Fruit fly (Drosophila melanogaster) whole organism, embryonic: Measurements from ENCODE around the gene CG33096.

ENCODE experiments used
- Ada2b ChIP-seq: fragments of 200-800 bp; sonication (Bioruptor generic); IDR thresholded peaks from 2 replicates; pipeline ENCODE4 v1.3.6; 2022; ENCODE audit warnings: missing biosample characterization, missing genetic modification characterization
- Adf1 ChIP-seq: fragments of 200-800 bp; sonication (Bioruptor generic); IDR thresholded peaks from 2 replicates; pipeline ENCODE4 v1.3.6; 2022; ENCODE audit warnings: missing biosample characterization, missing genetic modification characterization
- Aef1 ChIP-seq: fragments of 200-800 bp; sonication (Bioruptor generic); IDR thresholded peaks from 3 replicates; pipeline ENCODE4 v1.3.6; 2022; ENCODE audit warnings: missing biosample characterization, missing genetic modification characterization
- CG11696 ChIP-seq: fragments of 200-800 bp; sonication (Bioruptor generic); IDR thresholded peaks from 2 replicates; pipeline ENCODE4 v1.3.6; 2022; ENCODE audit warnings: missing biosample characterization, missing genetic modification characterization
- CG1603 ChIP-seq: fragments of 200-800 bp; sonication (Bioruptor generic); optimal IDR thresholded peaks from 2 replicates; lab custom pipeline; 2019; ENCODE audit warnings: missing biosample characterization, mild to moderate bottlenecking, missing genetic modification characterization, moderate library complexity
- CG2120 ChIP-seq: fragments of 200-800 bp; sonication (Bioruptor generic); optimal IDR thresholded peaks from 3 replicates; lab custom pipeline; 2016; ENCODE audit warnings: missing biosample characterization, missing genetic modification characterization
- CG30020 ChIP-seq: fragments of 200-800 bp; optimal IDR thresholded peaks from 2 replicates; lab custom pipeline; 2019; ENCODE audit warnings: missing biosample characterization, mild to moderate bottlenecking, missing genetic modification characterization, moderate library complexity
- CG30403 ChIP-seq: fragments of 200-800 bp; sonication (Bioruptor generic); optimal IDR thresholded peaks from 3 replicates; lab custom pipeline; 2016; ENCODE audit warnings: missing biosample characterization, missing genetic modification characterization
- CG4424 ChIP-seq: fragments of 200-800 bp; sonication (Bioruptor generic); optimal IDR thresholded peaks from 3 replicates; lab custom pipeline; 2016; ENCODE audit warnings: missing biosample characterization, missing genetic modification characterization
- CG4820 ChIP-seq: fragments of 200-800 bp; sonication (Bioruptor generic); optimal IDR thresholded peaks from 3 replicates; lab custom pipeline; 2016; ENCODE audit warnings: missing biosample characterization, missing genetic modification characterization
- CG6683 ChIP-seq: fragments of 200-800 bp; sonication (Bioruptor generic); optimal IDR thresholded peaks from 2 replicates; lab custom pipeline; 2017; ENCODE audit warnings: missing biosample characterization, mild to moderate bottlenecking, missing genetic modification characterization, missing genetic modification reagents
- CG6813 ChIP-seq: fragments of 200-800 bp; sonication (Bioruptor generic); optimal IDR thresholded peaks from 2 replicates; lab custom pipeline; 2017; ENCODE audit warnings: missing biosample characterization, missing genetic modification characterization, mild to moderate bottlenecking, moderate library complexity, missing genetic modification reagents
- CG6854 ChIP-seq: fragments of 200-800 bp; sonication (Bioruptor generic); optimal IDR thresholded peaks from 3 replicates; lab custom pipeline; 2017; ENCODE audit warnings: missing biosample characterization, mild to moderate bottlenecking, missing genetic modification characterization
- CG7372 ChIP-seq: fragments of 200-800 bp; sonication (Bioruptor generic); IDR thresholded peaks from 2 replicates; pipeline ENCODE4 v1.3.6; 2022; ENCODE audit warnings: missing biosample characterization, missing genetic modification characterization
- CG7786 ChIP-seq: fragments of 200-800 bp; sonication (Bioruptor generic); optimal IDR thresholded peaks from 2 replicates; lab custom pipeline; 2016; ENCODE audit warnings: missing biosample characterization, missing genetic modification characterization
- CG8290 ChIP-seq, 3 experiments: fragments of 200-800 bp; sonication (Bioruptor generic); optimal IDR thresholded peaks; 2 replicates each; lab custom pipeline; 2016 to 2019; ENCODE audit warnings: missing biosample characterization in 3 of 3, missing genetic modification characterization in 3 of 3, mild to moderate bottlenecking in 2 of 3, moderate library complexity in 1 of 3
- CHES-1-like ChIP-seq: fragments of 200-800 bp; sonication (Bioruptor generic); optimal IDR thresholded peaks from 2 replicates; lab custom pipeline; 2016; ENCODE audit warnings: missing biosample characterization, missing genetic modification characterization
- D19B ChIP-seq: fragments of 200-800 bp; sonication (Bioruptor generic); optimal IDR thresholded peaks from 2 replicates; lab custom pipeline; 2017; ENCODE audit warnings: missing biosample characterization, mild to moderate bottlenecking, missing genetic modification characterization
- Dfd ChIP-seq, 2 experiments: fragments of >200 bp; optimal IDR thresholded peaks; 2 replicates each; lab custom pipeline; 2017; ENCODE audit warnings: missing biosample characterization in 2 of 2, missing genetic modification characterization in 2 of 2
- Gsc ChIP-seq: fragments of 200-800 bp; sonication (Bioruptor generic); IDR thresholded peaks from 2 replicates; pipeline ENCODE4 v1.3.6; 2022; ENCODE audit warnings: missing biosample characterization, missing genetic modification characterization
- Hey ChIP-seq: fragments of 200-800 bp; sonication (Bioruptor generic); optimal IDR thresholded peaks from 3 replicates; lab custom pipeline; 2018; ENCODE audit warnings: missing biosample characterization, mild to moderate bottlenecking, missing genetic modification characterization
- Hmr ChIP-seq: fragments of 200-800 bp; sonication (Bioruptor generic); optimal IDR thresholded peaks from 3 replicates; lab custom pipeline; 2017; ENCODE audit warnings: mild to moderate bottlenecking, missing biosample characterization, missing genetic modification reagents, missing genetic modification characterization
- Lpt ChIP-seq: fragments of >200 bp; optimal IDR thresholded peaks from 2 replicates; lab custom pipeline; 2018; ENCODE audit warnings: missing biosample characterization, missing genetic modification characterization
- MTF-1 ChIP-seq: fragments of 200-800 bp; sonication (Bioruptor generic); optimal IDR thresholded peaks from 2 replicates; lab custom pipeline; 2018; ENCODE audit warnings: missing biosample characterization, mild to moderate bottlenecking, missing genetic modification characterization, borderline replicate concordance
- Pdp1 ChIP-seq, 2 experiments: fragments of 200-800 bp; sonication (Bioruptor generic); optimal IDR thresholded peaks; 3 replicates each; lab custom pipeline; 2016; ENCODE audit warnings: missing biosample characterization in 2 of 2, missing genetic modification characterization in 2 of 2, mild to moderate bottlenecking in 1 of 2, moderate library complexity in 1 of 2
- ab ChIP-seq: fragments of 200-800 bp; sonication (Bioruptor generic); optimal IDR thresholded peaks from 2 replicates; lab custom pipeline; 2016; ENCODE audit warnings: missing biosample characterization, missing genetic modification characterization
- ash1 ChIP-seq: fragments of 200-800 bp; sonication (Bioruptor generic); optimal IDR thresholded peaks from 2 replicates; lab custom pipeline; 2018; ENCODE audit warnings: missing biosample characterization, mild to moderate bottlenecking, missing genetic modification characterization
- az2 ChIP-seq: fragments of 200-800 bp; sonication (Bioruptor generic); optimal IDR thresholded peaks from 3 replicates; lab custom pipeline; 2016; ENCODE audit warnings: missing biosample characterization, missing genetic modification characterization
- chm ChIP-seq: fragments of 200-800 bp; sonication (Bioruptor generic); IDR thresholded peaks from 2 replicates; pipeline ENCODE4 v1.3.6; 2022; ENCODE audit warnings: missing biosample characterization, missing genetic modification characterization
- dmrt99B ChIP-seq: fragments of 200-800 bp; sonication (Bioruptor generic); optimal IDR thresholded peaks from 2 replicates; lab custom pipeline; 2018; ENCODE audit warnings: missing biosample characterization, mild to moderate bottlenecking, missing genetic modification characterization, moderate library complexity
- dpn ChIP-seq, 2 experiments: fragments of 200-800 bp; sonication (Bioruptor generic); optimal IDR thresholded peaks; 3 replicates each; lab custom pipeline; 2016; ENCODE audit warnings: missing biosample characterization in 2 of 2, missing genetic modification characterization in 2 of 2
- esg ChIP-seq: fragments of 200-800 bp; sonication (Bioruptor generic); conservative IDR thresholded peaks from 2 replicates; pipeline ENCODE4 v1.3.6; 2022; ENCODE audit warnings: missing biosample characterization, missing genetic modification characterization
- eve ChIP-seq, 2 experiments: fragments of >200 bp; optimal IDR thresholded peaks; 2 replicates each; lab custom pipeline; 2017; ENCODE audit warnings: missing biosample characterization in 2 of 2, missing genetic modification characterization in 2 of 2
- exex ChIP-seq: fragments of 200-800 bp; sonication (Bioruptor generic); optimal IDR thresholded peaks from 4 replicates; lab custom pipeline; 2018; ENCODE audit warnings: missing biosample characterization, mild to moderate bottlenecking, missing genetic modification characterization, moderate library complexity
- hbn ChIP-seq: fragments of 200-800 bp; sonication (Bioruptor generic); IDR thresholded peaks from 2 replicates; pipeline ENCODE4 v1.3.6; 2022; ENCODE audit warnings: missing biosample characterization, missing genetic modification characterization; ENCODE audit not compliant: partially characterized antibody
- kah ChIP-seq: fragments of 200-800 bp; sonication (Bioruptor generic); optimal IDR thresholded peaks from 2 replicates; lab custom pipeline; 2018; ENCODE audit warnings: missing biosample characterization, mild to moderate bottlenecking, missing genetic modification characterization
- klu ChIP-seq: fragments of 200-800 bp; sonication (Bioruptor generic); IDR thresholded peaks from 2 replicates; pipeline ENCODE4 v1.3.6; 2022; ENCODE audit warnings: missing biosample characterization, missing genetic modification characterization
- lilli ChIP-seq: fragments of 200-800 bp; sonication (Bioruptor generic); optimal IDR thresholded peaks from 3 replicates; lab custom pipeline; 2016; ENCODE audit warnings: missing biosample characterization, missing genetic modification characterization
- otp ChIP-seq: fragments of 200-800 bp; sonication (Bioruptor generic); IDR thresholded peaks from 3 replicates; pipeline ENCODE4, ENCODE4 v1.3.6; 2022; ENCODE audit warnings: missing biosample characterization, missing genetic modification characterization
- pho ChIP-seq: fragments of 200-800 bp; sonication (Bioruptor generic); optimal IDR thresholded peaks from 2 replicates; lab custom pipeline; 2016; ENCODE audit warnings: missing biosample characterization, missing genetic modification characterization
- row ChIP-seq: fragments of 200-800 bp; sonication (Bioruptor generic); IDR thresholded peaks from 3 replicates; pipeline ENCODE4 v1.3.6; 2022; ENCODE audit warnings: missing biosample characterization, missing genetic modification characterization
- shn ChIP-seq: fragments of 200-800 bp; sonication (Bioruptor generic); optimal IDR thresholded peaks from 3 replicates; lab custom pipeline; 2016; ENCODE audit warnings: missing biosample characterization, missing genetic modification characterization
- sna ChIP-seq: fragments of 200-800 bp; sonication (Bioruptor generic); IDR thresholded peaks from 2 replicates; pipeline ENCODE4 v1.3.6; 2022; ENCODE audit warnings: missing biosample characterization, missing genetic modification characterization; ENCODE audit not compliant: partially characterized antibody
- so ChIP-seq: fragments of 200-800 bp; sonication (Bioruptor generic); IDR thresholded peaks from 3 replicates; pipeline ENCODE4 v1.3.6; 2022; ENCODE audit warnings: missing biosample characterization, missing genetic modification characterization
- twi ChIP-seq: fragments of 200-800 bp; optimal IDR thresholded peaks from 2 replicates; lab custom pipeline; 2019; ENCODE audit warnings: missing biosample characterization, mild to moderate bottlenecking, missing genetic modification characterization, moderate library complexity
- vnd ChIP-seq: fragments of 200-800 bp; sonication (Bioruptor generic); IDR thresholded peaks from 3 replicates; pipeline ENCODE4 v1.3.6; 2022; ENCODE audit warnings: missing biosample characterization, missing genetic modification characterization; ENCODE audit not compliant: partially characterized antibody
- wek ChIP-seq: fragments of 200-800 bp; sonication (Bioruptor generic); optimal IDR thresholded peaks from 3 replicates; lab custom pipeline; 2018; ENCODE audit warnings: missing biosample characterization, mild to moderate bottlenecking, missing genetic modification characterization, moderate library complexity
- zf30C ChIP-seq: fragments of 200-800 bp; sonication (Bioruptor generic); optimal IDR thresholded peaks from 3 replicates; lab custom pipeline; 2018; ENCODE audit warnings: missing biosample characterization, mild to moderate bottlenecking, missing genetic modification characterization

The CG33096 gene

DNA sequence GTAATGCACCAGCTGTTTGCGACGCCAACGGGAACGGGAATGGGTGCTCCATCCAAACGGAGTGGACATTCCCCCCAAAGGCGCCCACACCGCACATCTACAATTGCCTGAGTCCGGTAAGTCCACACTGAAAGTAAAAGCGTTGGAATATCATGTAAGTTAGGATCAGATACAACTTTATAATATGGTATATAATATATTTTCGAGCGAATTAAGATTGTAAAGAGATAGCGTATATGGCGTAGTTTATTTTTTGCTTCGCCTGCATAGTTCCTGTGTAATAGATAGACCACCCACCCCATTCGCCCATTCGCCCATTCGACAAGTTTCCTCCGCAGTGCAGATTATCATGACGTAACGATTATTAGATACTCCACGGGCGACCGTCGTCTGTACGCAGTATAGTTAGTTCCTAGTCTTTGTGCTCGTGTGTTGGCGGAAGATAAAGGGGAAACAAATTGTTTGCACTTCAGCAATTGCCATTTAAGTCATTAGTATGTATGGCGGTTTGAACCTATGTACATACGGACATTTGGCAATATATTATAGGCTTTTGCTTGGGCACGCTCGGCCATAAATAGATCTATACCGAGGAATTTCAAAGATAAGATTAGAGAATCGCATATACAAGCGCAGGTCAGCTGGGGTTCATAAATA is 45.9 kb upstream of the CG33096 start (continued):
- TF ChIP-seq eve (GFP tag; optimal IDR thresholded peaks at IDR 0.05; lab: Kevin White, UChicago) (peak in 1 of 2 experiments; percentile 62), Aef1 (GFP tag; lab: Robert Waterston, UW) (peak; percentile 24; the same call in 1 of the 3 replicates), Ada2b (GFP tag; lab: Robert Waterston, UW) (0 out of 2 replicates have a peak, but pooled peaks have one; percentile 7), hbn (GFP tag; lab: Robert Waterston, UW) (no peak), wek (GFP tag; lab: Kevin White, UChicago) (no peak), exex (tag; lab: Kevin White, UChicago) (peak; percentile 77), row (GFP tag; lab: Robert Waterston, UW) (peak; percentile 52), lilli (peak; percentile 3), zf30C (GFP tag; lab: Kevin White, UChicago) (peak; percentile 16), CG4820 (GFP tag; lab: Kevin White, UChicago) (no peak), pho (GFP tag; lab: Kevin White, UChicago) (peak; percentile 21), Hmr (GFP tag; lab: Kevin White, UChicago) (peak; percentile 43), D19B (GFP tag; lab: Kevin White, UChicago) (no peak), CG2120 (peak; percentile 30), CG6813 (GFP tag; lab: Kevin White, UChicago) (no peak), Pdp1 (GFP tag; optimal IDR thresholded peaks at IDR 0.05; lab: Kevin White, UChicago) (peak in 1 of 2 experiments; percentile 86), CG8290 (GFP tag; optimal IDR thresholded peaks at IDR 0.05; lab: Kevin White, UChicago) (no peak), CG8290 (tag; optimal IDR thresholded peaks at IDR 0.05; lab: Kevin White, UChicago) (peak in 1 of 2 experiments; percentile 23), CG1603 (tag; lab: Kevin White, UChicago) (peak; percentile 20), kah (GFP tag; lab: Kevin White, UChicago) (no peak), CG11696 (no peak), Adf1 (GFP tag; lab: Robert Waterston, UW) (peak; percentile 25; the same call in 1 of the 2 replicates), ash1 (GFP tag; lab: Kevin White, UChicago) (no peak)
- TF ChIP-seq, all 482 proteins: peak for 30

- no peak for TF ChIP-seq CG4424 (GFP tag; lab: Kevin White, UChicago)
- no peak for TF ChIP-seq CG6683 (GFP tag; lab: Kevin White, UChicago)
- TF ChIP-seq so (GFP tag; lab: Robert Waterston, UW) = no peak
- TF ChIP-seq Dfd (GFP tag; optimal IDR thresholded peaks at IDR 0.05; lab: Kevin White, UChicago) = no peak
- TF ChIP-seq sna = peak; percentile 39; the same call in 1 of the 2 replicates
- TF ChIP-seq Gsc (GFP tag; lab: Robert Waterston, UW) = no peak
- TF ChIP-seq MTF-1 = no peak
- no peak for TF ChIP-seq vnd (GFP tag; lab: Robert Waterston, UW)
- no peak for TF ChIP-seq shn (GFP tag; lab: Kevin White, UChicago)
- peak; percentile 18 for TF ChIP-seq CG30403 (GFP tag; lab: Kevin White, UChicago)
- no peak for TF ChIP-seq ab (GFP tag; lab: Kevin White, UChicago)
- no peak for TF ChIP-seq dmrt99B (tag; lab: Kevin White, UChicago)
- no peak for TF ChIP-seq otp
- no peak for TF ChIP-seq esg (GFP tag; lab: Robert Waterston, UW)
- TF ChIP-seq Hey (tag; lab: Kevin White, UChicago) = no peak
- TF ChIP-seq Lpt (GFP tag; lab: Kevin White, UChicago) = no peak
- no peak for TF ChIP-seq az2 (GFP tag; lab: Kevin White, UChicago)
- TF ChIP-seq CHES-1-like (GFP tag; lab: Kevin White, UChicago) = peak; percentile 50
- TF ChIP-seq twi (tag; lab: Kevin White, UChicago) = peak; percentile 27
- peak; percentile 3 for TF ChIP-seq CG7786 (GFP tag; lab: Kevin White, UChicago)
- TF ChIP-seq CG6854 (GFP tag; lab: Kevin White, UChicago) = no peak
- no peak for TF ChIP-seq klu
- TF ChIP-seq CG7372 (GFP tag; lab: Robert Waterston, UW) = no peak
- peak in 1 of 2 experiments; percentile 4 for TF ChIP-seq dpn (GFP tag; optimal IDR thresholded peaks at IDR 0.05; lab: Kevin White, UChicago)
- TF ChIP-seq chm (GFP tag; lab: Robert Waterston, UW) = no peak
- peak; percentile 92 for TF ChIP-seq CG30020 (tag; lab: Kevin White, UChicago)
These were observed 42.9 kb upstream of the CG33096 start, which contains the start of gene CG31109 for dm6 chr3R:25054451-25055188. Gene CG31109 (minus strand): TSS chr3R:25054653.
